Fruit fly (Drosophila melanogaster): ENCODE measurements around the gene CG6793.

The CG6793 gene

DNA sequence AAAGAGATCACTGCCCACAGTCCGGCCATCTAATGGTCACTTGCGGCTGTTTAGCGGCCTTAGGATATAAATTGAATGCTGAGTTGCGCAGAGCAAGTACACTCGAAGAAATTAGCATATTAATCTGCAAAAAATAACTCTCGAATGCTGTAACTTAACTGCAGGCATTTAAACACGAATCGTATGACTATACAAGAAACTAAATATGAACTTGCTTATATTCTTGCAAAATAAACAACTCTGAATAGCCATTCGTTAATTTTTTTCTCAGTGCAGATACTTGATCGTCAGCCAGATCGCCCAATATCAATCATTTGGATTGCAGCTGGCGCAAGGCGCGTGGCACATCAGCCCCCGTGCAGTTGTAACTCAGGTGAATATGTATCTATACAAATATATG, 30.9 kb downstream of the CG6793 start (continued):
- TF ChIP-seq CG11762 (GFP tag; optimal IDR thresholded peaks at IDR 0.05; ENCODE audit: insufficient read depth) (peak; percentile 27), Smox (GFP tag; optimal IDR thresholded peaks at IDR 0.05) (peak; percentile 3), CG3032 (tag; optimal IDR thresholded peaks at IDR 0.05) (no peak), dac (GFP tag; optimal IDR thresholded peaks at IDR 0.05) (no peak), esn (GFP tag; optimal IDR thresholded peaks at IDR 0.05) (peak; percentile 30), CG34406 (GFP tag; optimal IDR thresholded peaks at IDR 0.05) (no peak), CG6276 (GFP tag; optimal IDR thresholded peaks at IDR 0.05) (peak; percentile 34), acj6 (GFP tag; optimal IDR thresholded peaks at IDR 0.05) (peak; percentile 38), Gug (GFP tag; IDR thresholded peaks at IDR 0.05) (peak; percentile 64), CG8119 (GFP tag; IDR thresholded peaks at IDR 0.05) (peak; percentile 42; the same call in 1 of the 3 replicates), ss (GFP tag; optimal IDR thresholded peaks at IDR 0.05) (no peak), achi (GFP tag; optimal IDR thresholded peaks at IDR 0.05) (peak; percentile 47), fkh (GFP tag; optimal IDR thresholded peaks at IDR 0.05) (no peak), Lpt (GFP tag; optimal IDR thresholded peaks at IDR 0.05) (no peak), CG3919 (GFP tag; optimal IDR thresholded peaks at IDR 0.05) (peak; percentile 30), cyc (GFP tag; optimal IDR thresholded peaks at IDR 0.05) (peak; percentile 9), Blimp-1 (GFP tag; optimal IDR thresholded peaks at IDR 0.05) (no peak), vri (GFP tag; optimal IDR thresholded peaks at IDR 0.05) (no peak), Eip93F (GFP tag; optimal IDR thresholded peaks at IDR 0.05) (no peak), CG11294 (GFP tag; IDR thresholded peaks at IDR 0.05) (peak; percentile 58; the same call in 1 of the 2 replicates), Eip78C (GFP tag) (peak; percentile 85), fd59A (GFP tag; optimal IDR thresholded peaks at IDR 0.05) (no peak), lz (GFP tag; optimal IDR thresholded peaks at IDR 0.05) (peak; percentile 12), CG6163 (GFP tag; IDR thresholded peaks at IDR 0.05) (peak; percentile 75), OdsH (GFP tag; optimal IDR thresholded peaks at IDR 0.05) (peak; percentile 37), eg (GFP tag; IDR thresholded peaks at IDR 0.05) (peak; percentile 85), net (GFP tag; optimal IDR thresholded peaks at IDR 0.05) (no peak), Sox15 (GFP tag; optimal IDR thresholded peaks at IDR 0.05) (no peak), CG11902 (GFP tag; optimal IDR thresholded peaks at IDR 0.05) (no peak), Hr4 (GFP tag; optimal IDR thresholded peaks at IDR 0.05) (peak; percentile 79)

DNA sequence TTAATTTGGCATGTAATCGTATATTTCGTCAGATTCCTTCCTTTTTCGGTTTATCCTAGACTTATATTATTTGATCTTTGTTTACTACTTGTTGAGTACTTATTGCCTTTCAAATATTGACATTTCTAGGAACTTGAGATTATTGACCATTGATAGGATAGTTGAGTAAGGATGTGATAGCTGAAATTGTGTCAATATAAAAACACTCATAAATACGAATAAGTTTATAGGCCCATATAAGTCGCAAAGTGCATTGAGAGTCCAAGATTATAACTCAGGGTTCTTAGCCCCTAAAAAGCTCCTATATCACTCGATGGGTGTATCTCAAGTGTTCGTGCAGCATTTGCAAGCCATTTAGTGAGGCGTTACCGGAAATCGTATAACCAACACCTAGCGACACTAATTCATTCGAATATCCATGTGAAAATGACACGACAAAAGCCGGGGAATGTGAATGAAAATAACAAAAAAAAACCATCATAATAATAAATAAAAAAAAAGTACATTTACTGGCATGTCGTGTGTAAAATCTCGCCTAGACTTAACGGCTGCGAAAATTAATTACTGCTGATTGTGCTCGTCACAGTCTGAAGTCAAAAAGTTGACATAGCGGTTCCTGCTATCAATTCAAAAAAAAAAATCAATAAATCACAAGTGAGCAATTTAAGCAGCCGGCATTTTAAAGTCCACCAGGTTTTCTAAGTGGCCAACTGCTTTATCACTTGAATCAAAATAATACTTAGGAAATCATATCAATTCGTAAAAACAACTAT, 31.9 kb downstream of the CG6793 start:
- no peak for TF ChIP-seq net (GFP tag; optimal IDR thresholded peaks at IDR 0.05)
- peak; percentile 56 for TF ChIP-seq svp (GFP tag)

DNA sequence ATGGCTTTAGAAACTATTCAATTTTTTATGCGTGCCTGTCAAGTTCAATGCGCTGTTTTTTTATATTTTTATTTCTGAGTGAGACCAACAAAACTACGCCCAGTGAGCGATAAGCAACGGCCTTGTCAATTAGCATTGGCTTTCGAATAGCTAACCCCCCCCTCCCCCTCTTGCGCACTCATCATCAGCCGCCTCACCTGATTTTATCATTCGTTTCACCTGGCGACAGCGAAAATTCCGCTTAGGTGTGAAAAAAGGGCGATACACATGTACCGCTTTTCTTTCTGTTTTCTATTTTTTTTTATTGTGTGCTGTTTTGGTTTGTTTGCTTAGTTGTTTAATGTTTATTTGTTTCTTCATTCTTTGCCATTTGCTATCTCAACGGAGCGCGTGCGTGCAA, 32.8 kb downstream of the CG6793 start:
- TF ChIP-seq pdm3 (GFP tag; optimal IDR thresholded peaks at IDR 0.05): no peak
- no peak for TF ChIP-seq acj6 (GFP tag; optimal IDR thresholded peaks at IDR 0.05)
- TF ChIP-seq fkh (GFP tag; optimal IDR thresholded peaks at IDR 0.05): peak; percentile 70

DNA sequence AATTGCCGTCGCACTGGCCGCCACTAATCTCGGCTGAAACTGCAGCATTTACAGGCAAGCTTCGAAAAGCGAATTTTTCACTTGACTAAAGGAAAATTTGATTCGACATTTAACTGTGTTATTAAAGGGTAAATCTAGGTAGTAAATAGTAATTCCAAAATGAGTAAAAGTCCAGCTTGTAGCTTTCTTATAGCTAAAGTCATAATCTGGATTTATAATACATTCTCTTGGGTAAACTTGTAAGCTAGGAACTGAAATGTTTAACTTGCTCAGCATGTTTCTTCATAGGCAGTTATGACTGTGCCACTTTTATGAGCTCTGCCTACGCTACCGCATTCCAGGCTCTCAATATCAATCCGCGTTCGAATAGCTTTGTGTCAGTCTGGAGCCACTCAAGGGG, 34.1 kb downstream of the CG6793 start:
- peak in 1 of 2 experiments; percentile 33 for TF ChIP-seq salr (GFP tag; optimal IDR thresholded peaks at IDR 0.05)
- no peak for TF ChIP-seq Smox (GFP tag; optimal IDR thresholded peaks at IDR 0.05)
- no peak for TF ChIP-seq CG16779 (tag; optimal IDR thresholded peaks at IDR 0.05)
- TF ChIP-seq acj6 (GFP tag; optimal IDR thresholded peaks at IDR 0.05): no peak
- TF ChIP-seq Ets96B (tag; optimal IDR thresholded peaks at IDR 0.05): no peak
- peak; percentile 19 for TF ChIP-seq achi (GFP tag; optimal IDR thresholded peaks at IDR 0.05)
- peak; percentile 55; the same call in 2 of the 3 replicates for TF ChIP-seq eg (GFP tag; IDR thresholded peaks at IDR 0.05)
- TF ChIP-seq CG10669 (GFP tag; optimal IDR thresholded peaks at IDR 0.05): no peak
- no peak for TF ChIP-seq CG6808 (GFP tag; optimal IDR thresholded peaks at IDR 0.05)
- no peak for TF ChIP-seq topi (GFP tag; optimal IDR thresholded peaks at IDR 0.05)
- no peak for TF ChIP-seq CG31627 (GFP tag; optimal IDR thresholded peaks at IDR 0.05)
- peak; percentile 50 for TF ChIP-seq Eip78C (GFP tag)
- no peak for TF ChIP-seq Lpt (GFP tag; optimal IDR thresholded peaks at IDR 0.05)
- no peak for TF ChIP-seq Hr39 (GFP tag; optimal IDR thresholded peaks at IDR 0.05)
- peak; percentile 61 for TF ChIP-seq CG32006 (GFP tag; optimal IDR thresholded peaks at IDR 0.05)
- TF ChIP-seq CG4318 (GFP tag; optimal IDR thresholded peaks at IDR 0.05): peak; percentile 8
- TF ChIP-seq OdsH (GFP tag; optimal IDR thresholded peaks at IDR 0.05): peak; percentile 40
- TF ChIP-seq Blimp-1 (GFP tag; optimal IDR thresholded peaks at IDR 0.05): no peak
- no peak for TF ChIP-seq CG9139 (GFP tag; optimal IDR thresholded peaks at IDR 0.05)
- TF ChIP-seq dsx (GFP tag; optimal IDR thresholded peaks at IDR 0.05; ENCODE audit: poor library complexity, severe bottlenecking): no peak
- TF ChIP-seq CG6276 (GFP tag; optimal IDR thresholded peaks at IDR 0.05): peak; percentile 28
- no peak for TF ChIP-seq Sox15 (GFP tag; optimal IDR thresholded peaks at IDR 0.05)
- TF ChIP-seq CG6792 (GFP tag; optimal IDR thresholded peaks at IDR 0.05): no peak
